Worm (Caenorhabditis elegans): Measurements from ENCODE around the gene T28C6.11.

DNA sequence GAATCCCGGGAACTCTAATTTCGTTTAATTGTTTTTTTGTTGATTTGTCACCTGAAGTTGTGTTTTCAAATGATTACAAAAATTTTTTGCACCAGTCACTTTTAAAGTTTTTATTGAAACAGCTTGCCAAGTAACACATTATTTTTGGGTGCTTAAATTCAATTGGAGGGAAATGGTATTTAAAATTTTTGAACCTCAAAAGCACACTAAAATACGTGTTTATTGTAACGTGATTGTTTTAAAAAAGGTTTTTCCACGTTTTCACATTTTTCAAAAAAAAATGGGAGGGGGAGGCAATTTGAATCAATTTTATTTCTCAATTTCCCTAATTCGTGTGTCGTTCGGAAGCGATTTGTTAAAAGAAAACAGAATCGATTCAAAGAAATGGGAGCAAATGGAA is 18.9 kb downstream of the T28C6.11 start, which contains the start of gene T28C6.5:
- TF ChIP-seq F13H6.1 (tag; optimal IDR thresholded peaks at IDR 0.05) (no peak), npax-4 (tag; optimal IDR thresholded peaks at IDR 0.05) (no peak), unc-86 (tag; optimal IDR thresholded peaks at IDR 0.05) (no peak), hlh-15 (tag; optimal IDR thresholded peaks at IDR 0.05) (no peak), nhr-11 (tag; optimal IDR thresholded peaks at IDR 0.05) (no peak), ama-1 (optimal IDR thresholded peaks at IDR 0.05) (no peak)

Data from whole organism, late embryonic.